Worm (Caenorhabditis elegans): Measurements from ENCODE around the gene mms-19.

The mms-19 gene

ce11 chrV:5504807-5505442, 9.2 kb upstream of the mms-19 start, which contains the start of the genes dnj-19 and nhr-47 (continued):
- TF ChIP-seq lin-54 (GFP tag; optimal IDR thresholded peaks at IDR 0.05), result peak; percentile 91
- TF ChIP-seq rpc-1 (optimal IDR thresholded peaks at IDR 0.05), result peak; percentile 1
- no peak for TF ChIP-seq rpc-1 (tag; optimal IDR thresholded peaks at IDR 0.05)
- no peak for TF ChIP-seq snpc-1.3 (tag; optimal IDR thresholded peaks at IDR 0.05; ENCODE audit: insufficient read depth)
- TF ChIP-seq xnd-1 (tag; optimal IDR thresholded peaks at IDR 0.05), result peak; percentile 82
- 0 out of 2 replicates have a peak, but pooled peaks have one; percentile 41 for TF ChIP-seq B0019.2 (GFP tag; conservative IDR thresholded peaks at IDR 0.05)
- TF ChIP-seq pbrm-1 (GFP tag; IDR thresholded peaks at IDR 0.05), result peak; percentile 96
- TF ChIP-seq rcor-1 (GFP tag; IDR thresholded peaks at IDR 0.05), result peak; percentile 91
- TF ChIP-seq madf-10 (tag; optimal IDR thresholded peaks at IDR 0.05), result peak; percentile 75
- peak; percentile 59 for TF ChIP-seq unc-130 (GFP tag; optimal IDR thresholded peaks at IDR 0.05)
- peak; percentile 73 for TF ChIP-seq K12H6.12 (tag; optimal IDR thresholded peaks at IDR 0.05)
- no peak for TF ChIP-seq unc-62 (GFP tag; optimal IDR thresholded peaks at IDR 0.05)
- TF ChIP-seq ama-1 (optimal IDR thresholded peaks at IDR 0.05), result no peak
- TF ChIP-seq ama-1 (GFP tag; optimal IDR thresholded peaks at IDR 0.05), result no peak
- TF ChIP-seq lir-1 (GFP tag; conservative IDR thresholded peaks at IDR 0.05), result peak; percentile 85
- no peak for TF ChIP-seq ceh-79 (tag; optimal IDR thresholded peaks at IDR 0.05)
- TF ChIP-seq B0035.1 (tag; optimal IDR thresholded peaks at IDR 0.05), result peak; percentile 67
- peak; percentile 74 for TF ChIP-seq hmg-1.2 (GFP tag; IDR thresholded peaks at IDR 0.05)
- peak; percentile 95 for TF ChIP-seq lin-40 (tag; optimal IDR thresholded peaks at IDR 0.05)
- peak; percentile 91 for TF ChIP-seq repo-1 (tag; optimal IDR thresholded peaks at IDR 0.05)
- no peak for TF ChIP-seq pha-4 (tag; optimal IDR thresholded peaks at IDR 0.05)
- TF ChIP-seq ztf-6 (GFP tag; IDR thresholded peaks at IDR 0.05), result peak; percentile 76; the same call in 1 of the 2 replicates
- TF ChIP-seq Y53G8AR.9 (GFP tag; conservative IDR thresholded peaks at IDR 0.05), result peak; percentile 96
- peak; percentile 84 for TF ChIP-seq C06A6.2 (GFP tag; conservative IDR thresholded peaks at IDR 0.05)
- peak; percentile 98 for TF ChIP-seq hsf-1 (GFP tag; IDR thresholded peaks at IDR 0.05)
- TF ChIP-seq T26A5.8 (tag; optimal IDR thresholded peaks at IDR 0.05), result no peak
- TF ChIP-seq F33H1.4 (GFP tag; IDR thresholded peaks at IDR 0.05), result peak; percentile 79
- peak; percentile 71 for TF ChIP-seq attf-6 (GFP tag; IDR thresholded peaks at IDR 0.05)
- TF ChIP-seq mel-28 (tag; optimal IDR thresholded peaks at IDR 0.05; ENCODE audit: borderline replicate concordance), result no peak
- no peak for TF ChIP-seq B0261.1 (tag; optimal IDR thresholded peaks at IDR 0.05)
- TF ChIP-seq egl-44 (GFP tag; IDR thresholded peaks at IDR 0.05), result peak; percentile 89
- no peak for TF ChIP-seq hlh-26 (GFP tag; conservative IDR thresholded peaks at IDR 0.05)
- peak; percentile 72 for TF ChIP-seq ceh-91 (GFP tag; IDR thresholded peaks at IDR 0.05)
- TF ChIP-seq mcd-1 (GFP tag; IDR thresholded peaks at IDR 0.05), result peak; percentile 94
- TF ChIP-seq sea-2 (GFP tag; IDR thresholded peaks at IDR 0.05), result no peak
- TF ChIP-seq ceh-27 (GFP tag; optimal IDR thresholded peaks at IDR 0.05), result peak; percentile 87
- TF ChIP-seq C17E4.6 (GFP tag; IDR thresholded peaks at IDR 0.05), result peak; percentile 91
- TF ChIP-seq Y79H2A.3 (GFP tag; conservative IDR thresholded peaks at IDR 0.05), result no peak
- no peak for TF ChIP-seq akir-1 (GFP tag; optimal IDR thresholded peaks at IDR 0.05)
- TF ChIP-seq madf-8 (GFP tag; conservative IDR thresholded peaks at IDR 0.05), result peak; percentile 75
- peak; percentile 95 for TF ChIP-seq dox-1 (GFP tag; IDR thresholded peaks at IDR 0.05)
- peak; percentile 75 for TF ChIP-seq ZK185.1 (tag; optimal IDR thresholded peaks at IDR 0.05; ENCODE audit: poor library complexity, severe bottlenecking)
- TF ChIP-seq ceh-100 (GFP tag; IDR thresholded peaks at IDR 0.05), result peak; percentile 75
- TF ChIP-seq lin-26 (GFP tag; IDR thresholded peaks at IDR 0.05), result peak; percentile 49; the same call in 1 of the 2 replicates
- no peak for TF ChIP-seq hrde-1 (tag; optimal IDR thresholded peaks at IDR 0.05; ENCODE audit: borderline replicate concordance)
- peak; percentile 91 for TF ChIP-seq ztf-26 (tag; optimal IDR thresholded peaks at IDR 0.05)
- no peak for TF ChIP-seq fkh-3 (tag; optimal IDR thresholded peaks at IDR 0.05)
- TF ChIP-seq K11D2.4 (GFP tag; IDR thresholded peaks at IDR 0.05), result peak; percentile 90
- TF ChIP-seq F22D6.2 (tag; optimal IDR thresholded peaks at IDR 0.05), result peak; percentile 62

All from whole organism, young adult.